Worm (Caenorhabditis elegans): ENCODE results near the gene F08G2.7.

The F08G2.7 gene

DNA sequence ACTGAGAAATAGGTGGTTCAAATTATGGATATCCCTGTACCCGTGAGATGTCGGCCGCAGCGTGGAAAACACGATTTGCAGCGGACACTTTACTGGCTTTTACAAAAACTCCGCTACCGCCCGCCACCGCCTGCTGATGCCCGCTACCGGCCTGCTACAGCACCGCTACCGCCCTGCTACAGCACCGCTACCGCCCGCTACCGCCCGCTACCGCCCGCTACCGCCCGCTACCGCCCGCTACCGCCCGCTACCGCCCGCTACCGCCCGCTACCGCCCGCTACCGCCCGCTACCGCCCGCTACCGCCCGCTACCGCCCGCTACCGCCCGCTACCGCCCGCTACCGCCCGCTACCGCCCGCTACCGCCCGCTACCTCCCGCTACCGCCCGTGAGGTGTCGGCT lies 50.3 kb downstream of the F08G2.7 start:
- TF ChIP-seq ceh-6 (GFP tag; optimal IDR thresholded peaks at IDR 0.05): peak; percentile 9

ce11 chrII:13789714-13790113 lies 51.2 kb downstream of the F08G2.7 start:
- TF ChIP-seq lim-6 (tag; optimal IDR thresholded peaks at IDR 0.05): no peak
- peak; percentile 37 for TF ChIP-seq ceh-18 (tag; optimal IDR thresholded peaks at IDR 0.05)
- no peak for TF ChIP-seq ceh-9 (tag; optimal IDR thresholded peaks at IDR 0.05)
- no peak for TF ChIP-seq ceh-2 (tag; optimal IDR thresholded peaks at IDR 0.05)
- TF ChIP-seq rnt-1 (tag; optimal IDR thresholded peaks at IDR 0.05): no peak
- no peak for TF ChIP-seq pat-9 (tag; optimal IDR thresholded peaks at IDR 0.05)

DNA sequence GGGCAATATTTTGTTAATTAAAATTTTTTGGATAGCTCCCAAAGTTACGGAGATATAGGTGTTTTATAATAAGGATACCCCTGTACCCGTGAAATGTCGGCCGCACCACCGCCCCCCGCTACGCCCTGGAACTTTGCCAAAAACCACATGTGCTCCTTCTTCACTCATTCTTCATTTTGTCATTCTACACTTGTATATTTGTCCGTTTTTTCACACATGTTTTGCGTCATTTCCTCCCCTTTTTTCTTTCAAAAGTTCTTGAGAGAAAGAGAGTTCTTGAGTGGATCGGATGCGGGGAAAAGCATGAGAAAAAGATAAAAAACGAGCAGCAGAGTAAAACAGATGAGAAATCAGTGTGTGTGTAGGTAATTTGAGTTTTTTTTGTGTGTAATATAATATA lies 52.1 kb downstream of the F08G2.7 start:
- peak; percentile 40 for TF ChIP-seq hlh-8 (tag; optimal IDR thresholded peaks at IDR 0.05)
- TF ChIP-seq sox-4 (tag; optimal IDR thresholded peaks at IDR 0.05): no peak

DNA sequence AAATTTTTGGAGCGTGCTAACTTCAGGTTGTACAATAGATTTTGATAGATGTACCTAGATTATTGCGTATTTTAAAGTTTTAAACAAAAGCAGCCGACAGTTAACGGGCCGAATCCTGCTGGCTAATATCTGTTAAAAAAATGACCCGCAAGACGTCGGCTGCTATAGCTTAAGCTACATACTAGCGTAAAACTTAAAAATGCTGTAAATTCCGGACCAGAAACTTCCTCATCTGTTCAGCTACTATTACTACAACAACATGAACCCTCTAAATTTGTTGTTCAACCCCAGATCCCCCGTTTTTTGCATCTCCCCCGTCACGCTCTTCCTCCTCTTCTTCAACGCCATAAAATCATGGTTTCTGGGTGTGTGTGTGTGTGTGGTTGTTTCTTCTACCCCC lies 54.1 kb downstream of the F08G2.7 start:
- no peak for TF ChIP-seq ceh-22 (tag; optimal IDR thresholded peaks at IDR 0.05)
- TF ChIP-seq hlh-6 (tag; optimal IDR thresholded peaks at IDR 0.05): no peak
- TF ChIP-seq ref-2 (tag; optimal IDR thresholded peaks at IDR 0.05): no peak
- TF ChIP-seq pat-9 (tag; optimal IDR thresholded peaks at IDR 0.05): no peak
- TF ChIP-seq ets-4 (tag; optimal IDR thresholded peaks at IDR 0.05): no peak

Data from whole organism, late embryonic.